Fruit fly (Drosophila melanogaster) whole organism, prepupa: Measurements from ENCODE around the gene Nph.

Source experiments
- Blimp-1 ChIP-seq: fragments of 200-800 bp; sonication (Bioruptor generic); optimal IDR thresholded peaks from 3 replicates; lab custom pipeline; 2017; ENCODE audit warnings: missing biosample characterization, missing genetic modification characterization, mild to moderate bottlenecking, moderate library complexity, missing genetic modification reagents
- CG10631 ChIP-seq: fragments of 200-800 bp; sonication (Bioruptor generic); optimal IDR thresholded peaks from 2 replicates; lab custom pipeline; 2016; ENCODE audit warnings: missing biosample characterization, missing genetic modification characterization
- CG11294 ChIP-seq: fragments of 200-800 bp; sonication (Bioruptor generic); IDR thresholded peaks from 2 replicates; pipeline ENCODE4 v1.3.6; 2022; ENCODE audit warnings: missing biosample characterization, missing genetic modification characterization
- CG11902 ChIP-seq: fragments of 200-800 bp; sonication (Bioruptor generic); optimal IDR thresholded peaks from 3 replicates; lab custom pipeline; 2016; ENCODE audit warnings: missing biosample characterization, missing genetic modification characterization
- CG1621 ChIP-seq: fragments of 200-800 bp; sonication (Bioruptor generic); optimal IDR thresholded peaks from 3 replicates; lab custom pipeline; 2018; ENCODE audit warnings: missing biosample characterization, mild to moderate bottlenecking, missing genetic modification characterization
- CG3032 ChIP-seq: fragments of 200-800 bp; optimal IDR thresholded peaks from 2 replicates; lab custom pipeline; 2019; ENCODE audit warnings: missing biosample characterization, mild to moderate bottlenecking, missing genetic modification characterization, moderate library complexity
- CG31627 ChIP-seq: fragments of 200-800 bp; sonication (Bioruptor generic); optimal IDR thresholded peaks from 3 replicates; lab custom pipeline; 2016; ENCODE audit warnings: missing biosample characterization, missing genetic modification characterization
- CG32006 ChIP-seq: fragments of 200-800 bp; sonication (Bioruptor generic); optimal IDR thresholded peaks from 3 replicates; lab custom pipeline; 2017; ENCODE audit warnings: missing biosample characterization, mild to moderate bottlenecking, missing genetic modification characterization
- CG34406 ChIP-seq: fragments of 200-800 bp; sonication (Bioruptor generic); optimal IDR thresholded peaks from 3 replicates; lab custom pipeline; 2016; ENCODE audit warnings: missing biosample characterization, missing genetic modification characterization
- CG3919 ChIP-seq: fragments of 200-800 bp; sonication (Bioruptor generic); optimal IDR thresholded peaks from 3 replicates; lab custom pipeline; 2016; ENCODE audit warnings: missing biosample characterization, missing genetic modification characterization
- CG6163 ChIP-seq: fragments of 200-800 bp; sonication (Bioruptor generic); IDR thresholded peaks from 3 replicates; pipeline ENCODE4 v1.3.6; 2022; ENCODE audit warnings: missing biosample characterization, missing genetic modification characterization
- CG6276 ChIP-seq: fragments of 200-800 bp; sonication (Bioruptor generic); optimal IDR thresholded peaks from 2 replicates; lab custom pipeline; 2017; ENCODE audit warnings: missing biosample characterization, mild to moderate bottlenecking, missing genetic modification characterization
- CG6792 ChIP-seq: fragments of 200-800 bp; sonication (Bioruptor generic); optimal IDR thresholded peaks from 3 replicates; lab custom pipeline; 2016; ENCODE audit warnings: missing biosample characterization, missing genetic modification characterization
- CG6854 ChIP-seq: fragments of 200-800 bp; sonication (Bioruptor generic); optimal IDR thresholded peaks from 2 replicates; lab custom pipeline; 2017; ENCODE audit warnings: missing biosample characterization, mild to moderate bottlenecking, missing genetic modification characterization
- CG7368 ChIP-seq: fragments of 200-800 bp; sonication (Bioruptor generic); optimal IDR thresholded peaks from 3 replicates; lab custom pipeline; 2016; ENCODE audit warnings: missing biosample characterization, missing genetic modification characterization
- CG8119 ChIP-seq: fragments of 200-800 bp; sonication (Bioruptor generic); IDR thresholded peaks from 3 replicates; pipeline ENCODE4 v1.3.6; 2022; ENCODE audit warnings: missing biosample characterization, missing genetic modification characterization
- CG8319 ChIP-seq: fragments of 200-800 bp; sonication (Bioruptor generic); optimal IDR thresholded peaks from 3 replicates; lab custom pipeline; 2016; ENCODE audit warnings: missing biosample characterization, missing genetic modification characterization
- CG8632 ChIP-seq: fragments of 200-800 bp; sonication (Bioruptor generic); optimal IDR thresholded peaks from 3 replicates; lab custom pipeline; 2016; ENCODE audit warnings: missing biosample characterization, missing genetic modification characterization
- CG9139 ChIP-seq: fragments of 200-800 bp; sonication (Bioruptor generic); optimal IDR thresholded peaks from 3 replicates; lab custom pipeline; 2017; ENCODE audit warnings: missing biosample characterization, mild to moderate bottlenecking, missing genetic modification characterization
- Eip75B ChIP-seq: fragments of 200-800 bp; sonication (Bioruptor generic); optimal IDR thresholded peaks from 3 replicates; lab custom pipeline; 2016; ENCODE audit warnings: missing biosample characterization, missing genetic modification characterization
- Eip93F ChIP-seq: fragments of 200-800 bp; sonication (Bioruptor generic); optimal IDR thresholded peaks from 2 replicates; lab custom pipeline; 2016; ENCODE audit warnings: missing biosample characterization, mild to moderate bottlenecking, missing genetic modification characterization
- Ets21C ChIP-seq: fragments of 200-800 bp; sonication (Bioruptor generic); optimal IDR thresholded peaks from 3 replicates; lab custom pipeline; 2016; ENCODE audit warnings: missing biosample characterization, missing genetic modification characterization
- Ets96B ChIP-seq: fragments of 200-800 bp; optimal IDR thresholded peaks from 2 replicates; lab custom pipeline; 2019; ENCODE audit warnings: missing biosample characterization, mild to moderate bottlenecking, missing genetic modification characterization, moderate library complexity
- Gug ChIP-seq: fragments of 200-800 bp; sonication (Bioruptor generic); IDR thresholded peaks from 2 replicates; pipeline ENCODE4 v1.3.6; 2022; ENCODE audit warnings: missing biosample characterization, missing genetic modification characterization
- Hr39 ChIP-seq: fragments of 200-800 bp; sonication (Bioruptor generic); optimal IDR thresholded peaks from 2 replicates; lab custom pipeline; 2016; ENCODE audit warnings: missing biosample characterization, missing genetic modification characterization
- Hr4 ChIP-seq: fragments of 200-800 bp; sonication (Bioruptor generic); optimal IDR thresholded peaks from 3 replicates; lab custom pipeline; 2016; ENCODE audit warnings: missing biosample characterization, missing genetic modification characterization
- Smox ChIP-seq: fragments of 200-800 bp; sonication (Bioruptor generic); optimal IDR thresholded peaks from 3 replicates; lab custom pipeline; 2016; ENCODE audit warnings: missing biosample characterization, missing genetic modification characterization
- Sox14 ChIP-seq: fragments of 200-800 bp; sonication (Bioruptor generic); optimal IDR thresholded peaks from 3 replicates; lab custom pipeline; 2016; ENCODE audit warnings: missing biosample characterization, missing genetic modification characterization
- Sox15 ChIP-seq: fragments of 200-800 bp; sonication (Bioruptor generic); optimal IDR thresholded peaks from 3 replicates; lab custom pipeline; 2016; ENCODE audit warnings: missing biosample characterization, missing genetic modification characterization
- achi ChIP-seq: fragments of 200-800 bp; sonication (Bioruptor generic); optimal IDR thresholded peaks from 3 replicates; lab custom pipeline; 2016; ENCODE audit warnings: missing biosample characterization, missing genetic modification characterization
- acj6 ChIP-seq: fragments of 200-800 bp; sonication (Bioruptor generic); optimal IDR thresholded peaks from 3 replicates; lab custom pipeline; 2016; ENCODE audit warnings: missing biosample characterization, missing genetic modification characterization
- cyc ChIP-seq: fragments of 200-800 bp; sonication (Bioruptor generic); optimal IDR thresholded peaks from 3 replicates; lab custom pipeline; 2016; ENCODE audit warnings: missing biosample characterization, missing genetic modification characterization
- dsx ChIP-seq: fragments of 200-800 bp; optimal IDR thresholded peaks from 3 replicates; lab custom pipeline; 2019; ENCODE audit warnings: missing biosample characterization, mild to moderate bottlenecking, missing genetic modification characterization, moderate library complexity; ENCODE audit not compliant: poor library complexity, severe bottlenecking
- eg ChIP-seq: fragments of 200-800 bp; sonication (Bioruptor generic); IDR thresholded peaks from 3 replicates; pipeline ENCODE4 v1.3.6; 2022; ENCODE audit warnings: missing biosample characterization, missing genetic modification characterization
- fd59A ChIP-seq: fragments of 200-800 bp; sonication (Bioruptor generic); optimal IDR thresholded peaks from 2 replicates; lab custom pipeline; 2017; ENCODE audit warnings: missing biosample characterization, mild to moderate bottlenecking, missing genetic modification characterization, missing genetic modification reagents
- fd85E ChIP-seq: fragments of 200-800 bp; sonication (Bioruptor generic); optimal IDR thresholded peaks from 3 replicates; lab custom pipeline; 2016; ENCODE audit warnings: missing biosample characterization, missing genetic modification characterization
- net ChIP-seq: fragments of 200-800 bp; sonication (Bioruptor generic); optimal IDR thresholded peaks from 3 replicates; lab custom pipeline; 2016; ENCODE audit warnings: missing biosample characterization, missing genetic modification characterization
- pdm3 ChIP-seq: fragments of 200-800 bp; sonication (Bioruptor generic); optimal IDR thresholded peaks from 3 replicates; lab custom pipeline; 2016; ENCODE audit warnings: missing biosample characterization, missing genetic modification characterization
- salr ChIP-seq, 2 experiments: fragments of 200-800 bp; sonication (Bioruptor generic); optimal IDR thresholded peaks; 3 replicates each; lab custom pipeline; 2016 to 2018; ENCODE audit warnings: missing biosample characterization in 2 of 2, missing genetic modification characterization in 2 of 2, mild to moderate bottlenecking in 1 of 2
- ss ChIP-seq, 2 experiments: fragments of 200-800 bp; sonication (Bioruptor generic); optimal IDR thresholded peaks; 2 replicates in 1 of 2; 3 replicates in 1 of 2; lab custom pipeline; 2017 to 2018; ENCODE audit warnings: mild to moderate bottlenecking in 2 of 2, missing biosample characterization in 2 of 2, missing genetic modification characterization in 2 of 2, moderate library complexity in 1 of 2
- svp ChIP-seq: fragments of 200-800 bp; sonication (Bioruptor generic); peaks from one replicate; lab custom pipeline; 2016; ENCODE audit warnings: missing biosample characterization, missing genetic modification characterization
- topi ChIP-seq: fragments of 200-800 bp; sonication (Bioruptor generic); optimal IDR thresholded peaks from 3 replicates; lab custom pipeline; 2016; ENCODE audit warnings: missing biosample characterization, missing genetic modification characterization
- vri ChIP-seq: fragments of 200-800 bp; sonication (Bioruptor generic); optimal IDR thresholded peaks from 3 replicates; lab custom pipeline; 2016; ENCODE audit warnings: missing biosample characterization, mild to moderate bottlenecking, missing genetic modification characterization

Gene Nph

DNA sequence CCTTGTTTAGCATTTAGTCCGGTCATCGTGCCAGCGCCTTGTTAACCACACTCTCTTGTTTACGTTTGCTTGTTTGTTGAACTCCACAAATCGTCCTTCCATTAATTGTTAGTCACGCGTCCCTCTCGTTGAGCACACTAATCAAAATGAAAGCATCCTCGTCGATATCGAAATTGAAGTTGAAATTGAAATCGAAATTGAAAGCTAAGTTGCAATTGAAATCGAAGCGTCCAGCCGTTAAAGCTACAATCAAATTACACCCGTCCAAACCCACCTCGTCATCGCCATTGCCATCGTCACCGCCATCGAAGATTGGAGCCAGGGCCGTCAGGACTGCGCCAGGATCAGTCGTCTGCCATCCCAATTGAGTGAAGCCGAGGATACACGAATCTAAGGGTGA, 18.8 kb upstream of the Nph start:
- TF ChIP-seq CG34406 (GFP tag; lab: Kevin White, UChicago) (no peak), CG8119 (GFP tag; lab: Robert Waterston, UW) (no peak), CG8632 (GFP tag; lab: Kevin White, UChicago) (no peak), Sox14 (GFP tag; lab: Kevin White, UChicago) (no peak), Ets96B (tag; lab: Kevin White, UChicago) (no peak), CG6792 (no peak), CG1621 (tag; lab: Kevin White, UChicago) (no peak), Hr4 (no peak), net (no peak), Eip93F (GFP tag; lab: Kevin White, UChicago) (no peak), CG11294 (no peak), CG6854 (GFP tag; lab: Kevin White, UChicago) (no peak), Gug (no peak), topi (GFP tag; lab: Kevin White, UChicago) (no peak), achi (GFP tag; lab: Kevin White, UChicago) (no peak), eg (GFP tag; lab: Robert Waterston, UW) (no peak), vri (GFP tag; lab: Kevin White, UChicago) (no peak)

DNA sequence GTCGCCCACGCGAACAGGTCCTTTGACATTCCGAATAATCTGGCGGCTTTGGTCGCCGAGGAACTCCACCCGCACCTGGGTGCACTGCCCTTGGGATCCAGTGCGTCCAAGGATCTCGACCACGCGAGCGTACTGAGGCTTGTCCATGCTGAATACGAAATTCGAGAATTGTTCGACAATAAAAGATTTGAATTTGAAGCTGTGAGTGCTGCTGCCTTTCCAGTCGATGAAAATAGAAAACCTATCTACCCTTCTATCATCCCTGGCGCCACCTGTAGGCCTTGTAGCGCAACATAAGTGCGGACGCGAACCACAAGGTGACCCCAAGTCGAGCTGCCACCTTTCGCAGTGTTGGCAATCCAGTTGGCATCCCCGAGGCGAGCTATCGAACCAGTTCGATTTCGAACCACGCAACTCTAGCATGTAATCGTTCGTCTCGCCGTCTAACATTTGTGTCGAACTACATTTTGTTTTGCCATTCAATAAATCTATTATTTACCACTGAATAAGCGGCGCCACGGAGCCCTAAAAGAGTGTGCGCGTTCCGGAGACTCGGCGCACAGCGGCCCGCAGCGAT, 17.9 kb upstream of the Nph start, which contains the start of the genes RpS28a and Axn:
Gene RpS28a (minus strand): TSS at position 197 of the 577 bp plus-strand sequence.
Gene Axn (plus strand): TSS at position 391 of the 577 bp plus-strand sequence.
- no peak for TF ChIP-seq CG11294
- TF ChIP-seq Hr39 (GFP tag; lab: Kevin White, UChicago) = peak; percentile 9
- no peak for TF ChIP-seq fd85E
- TF ChIP-seq CG8119 (GFP tag; lab: Robert Waterston, UW) = no peak
- no peak for TF ChIP-seq Gug
- peak; percentile 6 for TF ChIP-seq CG31627 (GFP tag; lab: Kevin White, UChicago)
- TF ChIP-seq CG8319 (GFP tag; lab: Kevin White, UChicago) = peak; percentile 100
- no peak for TF ChIP-seq Sox15 (GFP tag; lab: Kevin White, UChicago)
- no peak for TF ChIP-seq fd59A (GFP tag; lab: Kevin White, UChicago)
- no peak for TF ChIP-seq dsx (GFP tag; lab: Kevin White, UChicago)
- no peak for TF ChIP-seq achi (GFP tag; lab: Kevin White, UChicago)
- no peak for TF ChIP-seq ss (GFP tag; optimal IDR thresholded peaks at IDR 0.05; lab: Kevin White, UChicago)
- TF ChIP-seq Ets96B (tag; lab: Kevin White, UChicago) = no peak
- peak; percentile 96 for TF ChIP-seq svp (GFP tag; lab: Kevin White, UChicago)
- TF ChIP-seq CG7368 (GFP tag; lab: Kevin White, UChicago) = no peak
- TF ChIP-seq cyc = peak; percentile 1
- no peak for TF ChIP-seq pdm3
- no peak for TF ChIP-seq CG11902

DNA sequence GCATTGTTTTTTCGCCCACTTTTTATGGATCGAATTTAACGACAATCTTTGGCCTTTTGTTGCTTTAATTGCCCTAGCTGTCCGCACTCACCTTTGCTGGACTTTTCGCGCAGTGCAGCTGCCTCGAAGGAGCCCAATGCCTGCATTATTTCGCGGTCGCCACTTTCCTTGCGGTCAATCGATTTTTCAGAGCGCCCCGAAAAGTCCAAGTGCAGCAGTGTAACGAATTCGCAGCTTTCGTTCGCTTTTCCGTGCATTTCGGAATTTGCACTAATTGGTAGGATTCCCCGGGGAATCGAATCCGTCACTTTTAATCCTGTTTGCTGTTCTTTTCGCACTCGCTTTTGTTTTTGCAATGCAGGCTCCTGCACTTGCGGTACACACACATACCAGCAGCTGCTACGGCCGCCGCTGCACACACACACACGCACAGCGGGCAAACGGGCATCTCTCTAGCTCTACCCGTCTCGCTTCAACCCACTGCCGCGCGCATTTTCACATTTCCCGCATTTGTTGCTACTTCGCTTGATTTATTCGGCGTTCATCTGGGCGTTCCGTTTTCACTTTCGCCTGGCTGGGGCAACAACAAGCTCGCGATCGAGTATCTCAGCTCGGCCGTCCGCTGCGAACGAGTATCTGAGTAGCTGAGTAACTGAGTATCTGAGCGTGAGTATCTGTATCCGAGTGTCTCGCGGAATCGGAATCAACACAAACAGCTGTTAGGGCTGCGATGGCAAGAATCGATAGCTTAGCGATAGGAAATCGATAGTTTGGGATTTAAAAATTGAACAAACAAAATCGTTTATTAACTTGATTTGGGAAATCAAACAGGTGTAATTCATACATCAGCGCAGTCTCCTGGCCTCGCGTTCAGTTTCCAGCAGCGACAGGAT, 17.1 kb upstream of the Nph start, which contains the start of gene Mgat2:
Gene Mgat2 (minus strand): TSS at position 663 of the 893 bp plus-strand sequence.
- no peak for TF ChIP-seq Hr4
- no peak for TF ChIP-seq Ets96B (tag; lab: Kevin White, UChicago)
- TF ChIP-seq CG8119 (GFP tag; lab: Robert Waterston, UW) = peak; percentile 63; the same call in 2 of the 3 replicates
- TF ChIP-seq achi (GFP tag; lab: Kevin White, UChicago) = no peak
- no peak for TF ChIP-seq CG11294
- TF ChIP-seq Blimp-1 (GFP tag; lab: Kevin White, UChicago) = peak; percentile 99
- no peak for TF ChIP-seq CG9139 (GFP tag; lab: Kevin White, UChicago)
- no peak for TF ChIP-seq CG11902
- TF ChIP-seq fd85E = no peak
- TF ChIP-seq topi (GFP tag; lab: Kevin White, UChicago) = peak; percentile 10
- no peak for TF ChIP-seq CG10631 (GFP tag; lab: Kevin White, UChicago)
- TF ChIP-seq Eip75B (GFP tag; lab: Kevin White, UChicago) = no peak
- TF ChIP-seq CG6163 (GFP tag; lab: Robert Waterston, UW) = no peak; the same call in 1 of the 3 replicates
- no peak for TF ChIP-seq fd59A (GFP tag; lab: Kevin White, UChicago)
- no peak for TF ChIP-seq dsx (GFP tag; lab: Kevin White, UChicago)
- TF ChIP-seq Ets21C (GFP tag; lab: Kevin White, UChicago) = no peak
- no peak for TF ChIP-seq svp (GFP tag; lab: Kevin White, UChicago)
- no peak for TF ChIP-seq ss (GFP tag; optimal IDR thresholded peaks at IDR 0.05; lab: Kevin White, UChicago)
- TF ChIP-seq CG7368 (GFP tag; lab: Kevin White, UChicago) = no peak
- TF ChIP-seq CG3032 (tag; lab: Kevin White, UChicago) = no peak
- no peak for TF ChIP-seq CG32006
- TF ChIP-seq acj6 (GFP tag; lab: Kevin White, UChicago) = no peak
- TF ChIP-seq pdm3 = no peak
- TF ChIP-seq CG3919 (GFP tag; lab: Kevin White, UChicago) = no peak
- TF ChIP-seq salr (GFP tag; optimal IDR thresholded peaks at IDR 0.05; lab: Kevin White, UChicago) = no peak
- no peak for TF ChIP-seq Smox (GFP tag; lab: Kevin White, UChicago)
- no peak for TF ChIP-seq cyc
- TF ChIP-seq Gug = no peak
- TF ChIP-seq CG6854 (GFP tag; lab: Kevin White, UChicago) = peak; percentile 92
- no peak for TF ChIP-seq CG6276 (GFP tag; lab: Kevin White, UChicago)
